Fruit fly (Drosophila melanogaster) Kc167 (cell line): Measurements from ENCODE around the gene Rassf.

ENCODE experiments used
- Sin3A ChIP-seq: fragments of >200 bp; optimal IDR thresholded peaks from 2 replicates; lab custom pipeline; 2018; ENCODE audit warnings: missing external identifiers
- h ChIP-seq: fragments of >200 bp; optimal IDR thresholded peaks from 3 replicates; lab custom pipeline; 2018; ENCODE audit warnings: missing external identifiers
- insv ChIP-seq: fragments of >200 bp; optimal IDR thresholded peaks from 3 replicates; lab custom pipeline; 2018; ENCODE audit warnings: missing external identifiers
- psq ChIP-seq: fragments of >200 bp; optimal IDR thresholded peaks from 2 replicates; lab custom pipeline; 2017; ENCODE audit warnings: missing external identifiers
- ttk ChIP-seq: sonication (Bioruptor generic); optimal IDR thresholded peaks from 2 replicates; lab custom pipeline; 2017; ENCODE audit warnings: missing external identifiers

DNA sequence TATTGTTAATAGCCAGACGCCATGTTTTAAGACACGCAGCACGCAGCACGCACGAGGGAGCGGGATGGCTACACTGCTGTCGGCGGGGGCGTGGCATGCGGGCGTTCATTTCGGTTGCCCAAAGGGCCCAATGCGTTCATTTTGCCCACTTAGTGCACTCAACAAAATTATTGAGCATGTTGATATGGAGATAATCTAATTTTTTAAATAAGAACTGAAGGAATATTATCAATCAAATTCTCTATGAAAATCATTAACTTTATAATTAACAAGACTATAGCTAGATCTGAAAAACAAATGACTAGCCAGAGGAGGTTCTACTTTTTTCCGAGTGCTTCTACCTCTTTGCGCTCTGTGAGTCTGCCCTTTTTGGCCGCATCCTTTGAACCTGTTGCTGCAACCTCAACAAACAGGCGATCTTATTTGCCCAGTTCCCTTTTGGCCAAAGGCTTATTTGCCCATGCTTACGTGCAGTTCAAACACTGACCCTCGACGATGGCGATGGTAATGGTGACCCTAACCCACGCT lies 15.6 kb upstream of the Rassf start:
- TF ChIP-seq Sin3A (lab: Kevin White, UChicago) (no peak), ttk (lab: Kevin White, UChicago) (no peak), h (lab: Kevin White, UChicago) (no peak), psq (lab: Kevin White, UChicago) (no peak), insv (lab: Kevin White, UChicago) (no peak)
